Worm (Caenorhabditis elegans) whole organism, midembryonic: ENCODE data around the gene irld-49.

ENCODE experiments used
- T22C8.4 ChIP-seq: fragments of 200-800 bp; sonication (Bioruptor generic); IDR thresholded peaks from 2 replicates; pipeline ENCODE4 v1.3.6; 2022; ENCODE audit warnings: missing genetic modification characterization, missing compliant biosample characterization
- cog-1 ChIP-seq: sonication (generic microtip); optimal IDR thresholded peaks from 2 replicates; lab custom pipeline; 2016; ENCODE audit warnings: missing genetic modification characterization, missing compliant biosample characterization
- flt-1 ChIP-seq: fragments of 200-800 bp; sonication (Bioruptor generic); IDR thresholded peaks from 2 replicates; pipeline ENCODE4 v1.3.6; 2022; ENCODE audit warnings: missing genetic modification characterization, missing compliant biosample characterization
- klf-2 ChIP-seq: fragments of 200-800 bp; sonication (Bioruptor generic); conservative IDR thresholded peaks from 2 replicates; pipeline ENCODE4 v1.3.6; 2022; ENCODE audit warnings: missing genetic modification reagents, missing genetic modification characterization, missing compliant biosample characterization
- med-1 ChIP-seq: sonication (generic microtip); optimal IDR thresholded peaks from 2 replicates; lab custom pipeline; 2017; ENCODE audit warnings: missing genetic modification characterization, mild to moderate bottlenecking, missing compliant biosample characterization, antibody characterized with exemption, missing genetic modification reagents; ENCODE audit not compliant: insufficient read depth
- ref-1 ChIP-seq: fragments of 200-800 bp; sonication (Bioruptor generic); conservative IDR thresholded peaks from 2 replicates; pipeline ENCODE4 v1.3.6; 2022; ENCODE audit warnings: missing genetic modification reagents, missing genetic modification characterization, missing compliant biosample characterization
- tab-1 ChIP-seq: fragments of 200-800 bp; sonication (Bioruptor generic); IDR thresholded peaks from 2 replicates; pipeline ENCODE4 v1.3.6; 2022; ENCODE audit warnings: missing genetic modification characterization, missing compliant biosample characterization
- ztf-23 ChIP-seq: fragments of 200-800 bp; sonication (Bioruptor generic); IDR thresholded peaks from 2 replicates; pipeline ENCODE4 v1.3.6; 2022; ENCODE audit warnings: missing genetic modification reagents, missing genetic modification characterization, missing compliant biosample characterization
- ztf-29 ChIP-seq: fragments of 200-800 bp; sonication (Bioruptor generic); IDR thresholded peaks from 2 replicates; pipeline ENCODE4 v1.3.6; 2022; ENCODE audit warnings: missing genetic modification reagents, missing genetic modification characterization, missing compliant biosample characterization

Gene irld-49

ce11 chrII:2943966-2944365, at the start of gene irld-49, which contains the start of gene irld-50:
Gene irld-49, plus strand, starts transcription at chrII:2944176.
Gene irld-50, minus strand, starts transcription at chrII:2944066.
- TF ChIP-seq ztf-29, result no peak
- no peak for TF ChIP-seq ref-1 (GFP tag; lab: Robert Waterston, UW)
- TF ChIP-seq tab-1 (GFP tag; lab: Robert Waterston, UW), result no peak
- no peak for TF ChIP-seq ztf-23
- TF ChIP-seq T22C8.4 (GFP tag; lab: Robert Waterston, UW), result no peak
- no peak for TF ChIP-seq cog-1
- no peak for TF ChIP-seq klf-2 (GFP tag; lab: Robert Waterston, UW)
- TF ChIP-seq flt-1 (GFP tag; lab: Robert Waterston, UW), result no peak
- no peak for TF ChIP-seq med-1 (GFP tag; lab: Kevin White, UChicago)

ce11 chrII:2894295-2894694, 49.7 kb upstream of the irld-49 start, which contains the start of gene sqv-2:
Gene sqv-2, minus strand, starts transcription at chrII:2894395.
- TF ChIP-seq flt-1 (GFP tag; lab: Robert Waterston, UW) (no peak), klf-2 (GFP tag; lab: Robert Waterston, UW) (no peak), tab-1 (GFP tag; lab: Robert Waterston, UW) (no peak), cog-1 (no peak), med-1 (GFP tag; lab: Kevin White, UChicago) (no peak), T22C8.4 (GFP tag; lab: Robert Waterston, UW) (no peak), ztf-29 (no peak), ztf-23 (no peak), ref-1 (GFP tag; lab: Robert Waterston, UW) (no peak)

ce11 chrII:2900248-2900647, 43.7 kb upstream of the irld-49 start, which contains the start of gene ubc-26:
Gene ubc-26, minus strand, starts transcription at chrII:2900348.
- TF ChIP-seq tab-1 (GFP tag; lab: Robert Waterston, UW) (no peak), ref-1 (GFP tag; lab: Robert Waterston, UW) (no peak), flt-1 (GFP tag; lab: Robert Waterston, UW) (no peak), ztf-29 (no peak), cog-1 (no peak), klf-2 (GFP tag; lab: Robert Waterston, UW) (no peak), T22C8.4 (GFP tag; lab: Robert Waterston, UW) (no peak), ztf-23 (no peak)

- TF ChIP-seq T22C8.4 (GFP tag; lab: Robert Waterston, UW), result peak; percentile 61; the same call in 1 of the 2 replicates
- no peak for TF ChIP-seq cog-1
- no peak for TF ChIP-seq klf-2 (GFP tag; lab: Robert Waterston, UW)
These were observed 42.8 kb upstream of the irld-49 start for ce11 chrII:2901158-2901557.

ce11 chrII:2903748-2904147, 40.2 kb upstream of the irld-49 start:
- TF ChIP-seq ztf-29, result no peak
- no peak for TF ChIP-seq tab-1 (GFP tag; lab: Robert Waterston, UW)
- TF ChIP-seq flt-1 (GFP tag; lab: Robert Waterston, UW), result no peak
- no peak for TF ChIP-seq ztf-23

ce11 chrII:2913505-2913904, 30.5 kb upstream of the irld-49 start, which contains the start of gene ubc-15:
Gene ubc-15, minus strand, starts transcription at chrII:2913605.
- TF ChIP-seq cog-1 (no peak), ztf-29 (no peak), tab-1 (GFP tag; lab: Robert Waterston, UW) (no peak), ztf-23 (no peak), flt-1 (GFP tag; lab: Robert Waterston, UW) (no peak), med-1 (GFP tag; lab: Kevin White, UChicago) (no peak), klf-2 (GFP tag; lab: Robert Waterston, UW) (no peak), ref-1 (GFP tag; lab: Robert Waterston, UW) (no peak), T22C8.4 (GFP tag; lab: Robert Waterston, UW) (no peak)

- TF ChIP-seq T22C8.4 (GFP tag; lab: Robert Waterston, UW) (0 out of 2 replicates have a peak, but pooled peaks have one; percentile 10), ztf-23 (no peak)
These were observed 24.7 kb upstream of the irld-49 start, which contains the start of the genes ncap-1 and Y110A2AR.1 for ce11 chrII:2919074-2919857. Gene ncap-1, minus strand, starts transcription at chrII:2919314. Gene Y110A2AR.1, plus strand, starts transcription at chrII:2919710.

ce11 chrII:2920234-2920633, 23.7 kb upstream of the irld-49 start:
- no peak for TF ChIP-seq klf-2 (GFP tag; lab: Robert Waterston, UW)
- TF ChIP-seq ztf-29, result no peak
- no peak for TF ChIP-seq ztf-23
- no peak for TF ChIP-seq med-1 (GFP tag; lab: Kevin White, UChicago)
- TF ChIP-seq ref-1 (GFP tag; lab: Robert Waterston, UW), result no peak
- no peak for TF ChIP-seq flt-1 (GFP tag; lab: Robert Waterston, UW)
- no peak for TF ChIP-seq tab-1 (GFP tag; lab: Robert Waterston, UW)
- TF ChIP-seq cog-1, result no peak
- no peak for TF ChIP-seq T22C8.4 (GFP tag; lab: Robert Waterston, UW)

ce11 chrII:2920817-2921458, 23.0 kb upstream of the irld-49 start:
- no peak for TF ChIP-seq ref-1 (GFP tag; lab: Robert Waterston, UW)
- TF ChIP-seq tab-1 (GFP tag; lab: Robert Waterston, UW), result no peak
- no peak for TF ChIP-seq ztf-23
- no peak for TF ChIP-seq flt-1 (GFP tag; lab: Robert Waterston, UW)
- TF ChIP-seq med-1 (GFP tag; lab: Kevin White, UChicago), result no peak
- no peak for TF ChIP-seq cog-1
- TF ChIP-seq T22C8.4 (GFP tag; lab: Robert Waterston, UW), result no peak
